Worm (Caenorhabditis elegans) whole organism, early embryonic: Measurements from ENCODE around the gene srh-39.
A peak's percentile ranks its signal among the peaks of the same experiment; 100 is the strongest.

Source experiments
- B0310.2 ChIP-seq: sonication (generic microtip); optimal IDR thresholded peaks from 2 replicates; lab custom pipeline; 2016; ENCODE audit warnings: mild to moderate bottlenecking, missing genetic modification characterization, missing compliant biosample characterization
- F13C5.2 ChIP-seq: sonication (generic microtip); optimal IDR thresholded peaks from 2 replicates; lab custom pipeline; 2017; ENCODE audit warnings: mild to moderate bottlenecking, missing genetic modification characterization, inconsistent platforms, missing compliant biosample characterization
- aly-1 ChIP-seq: sonication (generic microtip); optimal IDR thresholded peaks from 2 replicates; lab custom pipeline; 2016; ENCODE audit warnings: missing genetic modification characterization, missing compliant biosample characterization
- ama-1 ChIP-seq: fragments of 150-350 bp; optimal IDR thresholded peaks from 2 replicates; lab custom pipeline; 2014
- ceh-13 ChIP-seq: fragments of 200-800 bp; sonication (Bioruptor generic); optimal IDR thresholded peaks from 2 replicates; lab custom pipeline; 2018; ENCODE audit warnings: mild to moderate bottlenecking, missing genetic modification characterization, missing compliant biosample characterization
- ceh-36 ChIP-seq: sonication (generic microtip); optimal IDR thresholded peaks from 2 replicates; lab custom pipeline; 2016; ENCODE audit warnings: missing genetic modification characterization, inconsistent platforms, missing compliant biosample characterization
- ets-7 ChIP-seq: sonication (generic microtip); optimal IDR thresholded peaks from 2 replicates; lab custom pipeline; 2016; ENCODE audit warnings: missing genotype, missing genetic modification characterization, missing compliant biosample characterization
- flt-1 ChIP-seq: fragments of 200-800 bp; sonication (Bioruptor generic); IDR thresholded peaks from 2 replicates; pipeline ENCODE4 v1.3.6; 2022; ENCODE audit warnings: missing genetic modification characterization, missing compliant biosample characterization
- hmbx-1 ChIP-seq: sonication (generic microtip); optimal IDR thresholded peaks from 2 replicates; lab custom pipeline; 2016; ENCODE audit warnings: mild to moderate bottlenecking, missing genetic modification characterization, missing compliant biosample characterization
- hmg-4 ChIP-seq: fragments of 200-800 bp; sonication (Bioruptor generic); optimal IDR thresholded peaks from 2 replicates; lab custom pipeline; 2018; ENCODE audit warnings: mild to moderate bottlenecking, missing genetic modification characterization, missing compliant biosample characterization
- hnd-1 ChIP-seq: sonication (generic microtip); optimal IDR thresholded peaks from 2 replicates; lab custom pipeline; 2016; ENCODE audit warnings: missing genetic modification characterization, missing compliant biosample characterization
- pes-1 ChIP-seq: fragments of 200-800 bp; sonication (Bioruptor generic); IDR thresholded peaks from 2 replicates; pipeline ENCODE4 v1.3.6; 2022; ENCODE audit warnings: missing genetic modification reagents, missing genetic modification characterization, missing compliant biosample characterization
- scrt-1 ChIP-seq: fragments of 200-800 bp; sonication (Bioruptor generic); IDR thresholded peaks from 2 replicates; pipeline ENCODE4 v1.3.6; 2022; ENCODE audit warnings: missing genetic modification characterization, missing compliant biosample characterization
- sea-1 ChIP-seq: fragments of 200-800 bp; sonication (Bioruptor generic); conservative IDR thresholded peaks from 2 replicates; pipeline ENCODE4 v1.3.6; 2022; ENCODE audit warnings: missing genetic modification characterization, missing compliant biosample characterization
- tbx-11 ChIP-seq: fragments of 200-800 bp; sonication (Bioruptor generic); IDR thresholded peaks from 2 replicates; pipeline ENCODE4 v1.3.6; 2022; ENCODE audit warnings: missing genetic modification characterization, missing compliant biosample characterization
- tbx-37 ChIP-seq: fragments of 200-800 bp; sonication (Bioruptor generic); conservative IDR thresholded peaks from 2 replicates; pipeline ENCODE4 v1.3.6; 2022; ENCODE audit warnings: missing genetic modification reagents, missing genetic modification characterization, missing compliant biosample characterization
- tra-4 ChIP-seq: sonication (generic microtip); optimal IDR thresholded peaks from 2 replicates; lab custom pipeline; 2017; ENCODE audit warnings: missing genetic modification characterization, missing compliant biosample characterization

Gene srh-39

DNA sequence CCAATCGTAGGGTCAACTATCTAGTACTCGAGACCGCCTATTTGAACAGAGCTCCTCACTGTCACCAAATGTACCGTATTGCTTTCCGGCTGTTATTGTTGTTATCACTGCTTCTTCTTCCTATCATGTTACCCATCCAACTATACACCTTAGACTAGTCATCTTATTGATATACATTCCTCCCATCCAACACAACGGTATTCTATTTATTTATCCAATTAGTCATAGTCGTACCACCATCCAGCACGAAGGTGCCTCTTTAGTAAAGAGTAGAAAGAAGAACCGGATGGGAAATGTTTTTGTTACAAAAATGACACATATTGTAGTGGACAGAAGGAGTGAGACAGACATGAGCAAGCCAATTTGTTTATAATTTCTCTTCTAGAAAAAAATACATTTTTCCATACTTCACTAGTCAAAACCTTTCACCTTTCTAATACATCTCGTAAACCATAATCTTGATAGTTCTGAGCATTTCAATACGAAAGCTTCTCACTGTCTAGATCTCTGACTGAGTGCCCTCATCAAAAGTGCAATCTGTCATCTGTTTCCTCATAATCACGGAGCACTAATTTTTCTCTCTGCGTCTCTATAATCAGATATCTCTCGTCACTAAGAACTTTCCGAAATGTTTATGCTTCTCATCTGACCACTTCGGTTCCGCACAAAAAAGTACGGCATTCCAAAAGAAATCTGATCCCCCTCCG, 45.0 kb upstream of the srh-39 start:
- TF ChIP-seq tra-4 (tag; lab: Kevin White, UChicago) (no peak), F13C5.2 (no peak), pes-1 (GFP tag; lab: Robert Waterston, UW) (no peak), ceh-36 (tag; lab: Kevin White, UChicago) (no peak), hmg-4 (GFP tag; lab: Kevin White, UChicago) (no peak)

DNA sequence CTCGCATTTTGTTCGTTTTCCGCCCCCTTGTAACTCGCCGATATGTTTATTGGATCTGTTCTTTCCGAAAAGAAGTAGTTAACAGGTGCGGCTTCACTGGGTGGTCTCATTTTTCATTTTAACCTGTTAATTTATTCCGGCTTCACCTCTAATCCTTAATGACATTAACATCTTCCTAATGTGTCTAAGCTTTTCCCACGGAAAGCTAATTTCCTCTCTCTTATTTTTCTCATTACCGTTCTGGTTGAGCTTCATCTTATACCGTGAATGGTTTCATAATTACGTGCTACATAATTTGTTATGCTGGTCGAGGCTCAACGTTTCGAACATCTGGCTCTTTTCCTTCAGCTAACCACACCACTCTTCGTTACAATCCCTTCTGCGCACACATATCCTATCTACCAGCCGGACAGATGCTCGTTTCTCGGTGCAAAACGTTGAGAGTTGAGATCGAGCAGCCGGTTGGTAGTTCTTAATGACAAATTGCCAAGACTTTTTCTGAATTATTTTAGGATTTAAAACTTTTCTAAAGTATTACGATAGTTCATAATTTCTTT, 44.1 kb upstream of the srh-39 start:
- TF ChIP-seq pes-1 (GFP tag; lab: Robert Waterston, UW) = no peak
- TF ChIP-seq aly-1 (tag; lab: Kevin White, UChicago) = no peak
- no peak for TF ChIP-seq sea-1 (GFP tag; lab: Robert Waterston, UW)
- TF ChIP-seq hmbx-1 (tag; lab: Kevin White, UChicago) = no peak
- peak; percentile 3 for TF ChIP-seq tra-4 (tag; lab: Kevin White, UChicago)
- TF ChIP-seq ama-1 (lab: Kevin White, UChicago) = no peak
- peak; percentile 58 for TF ChIP-seq hmg-4 (GFP tag; lab: Kevin White, UChicago)
- TF ChIP-seq B0310.2 (tag; lab: Kevin White, UChicago) = no peak
- TF ChIP-seq ceh-36 (tag; lab: Kevin White, UChicago) = peak; percentile 4
- no peak for TF ChIP-seq F13C5.2
- no peak for TF ChIP-seq hnd-1
- no peak for TF ChIP-seq scrt-1 (GFP tag; lab: Robert Waterston, UW)

DNA sequence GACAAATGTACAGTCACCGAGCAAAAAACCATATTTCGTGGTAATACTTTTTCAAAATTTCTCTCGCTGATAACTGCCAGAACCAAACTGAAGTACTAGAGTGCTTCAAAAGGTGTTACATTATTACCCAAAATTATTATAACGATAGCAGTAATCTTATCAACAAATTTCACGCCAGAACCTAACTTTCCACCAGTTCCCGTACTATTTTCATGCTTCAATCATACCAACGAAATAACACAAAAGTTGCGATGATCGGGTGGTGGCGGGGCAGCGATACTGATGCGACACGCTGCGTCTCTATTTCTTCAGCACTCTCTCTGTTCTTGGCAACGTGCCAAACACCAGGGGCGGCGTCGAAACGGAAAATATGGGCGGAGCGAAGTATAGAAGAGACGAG, 43.6 kb upstream of the srh-39 start:
- TF ChIP-seq ets-7 (tag; lab: Kevin White, UChicago) (no peak), ceh-36 (tag; lab: Kevin White, UChicago) (no peak), flt-1 (GFP tag; lab: Robert Waterston, UW) (no peak), aly-1 (tag; lab: Kevin White, UChicago) (no peak), tbx-11 (no peak), scrt-1 (GFP tag; lab: Robert Waterston, UW) (no peak)

DNA sequence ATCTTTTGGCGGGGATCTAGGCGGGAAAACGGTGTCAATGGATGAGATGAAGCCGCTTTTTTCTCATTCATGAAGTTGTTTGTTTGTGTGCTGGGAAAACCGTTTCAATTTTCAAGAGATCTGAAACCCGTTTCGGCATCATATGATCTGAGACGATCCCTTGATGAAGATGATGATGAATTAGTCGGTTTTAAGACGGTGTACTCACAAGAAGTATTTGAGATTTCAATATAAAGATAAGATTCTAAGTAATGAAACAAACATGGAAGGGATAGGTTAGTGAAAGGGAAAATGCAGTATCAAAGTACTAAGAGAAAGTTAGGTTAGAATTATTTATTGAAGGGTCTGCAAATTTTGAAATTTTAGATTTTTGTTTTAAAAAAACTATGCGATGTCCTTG, 42.8 kb upstream of the srh-39 start:
- TF ChIP-seq ama-1 (lab: Kevin White, UChicago) = no peak
- TF ChIP-seq ceh-36 (tag; lab: Kevin White, UChicago) = no peak
- TF ChIP-seq tra-4 (tag; lab: Kevin White, UChicago) = no peak
- no peak for TF ChIP-seq aly-1 (tag; lab: Kevin White, UChicago)
- TF ChIP-seq hmbx-1 (tag; lab: Kevin White, UChicago) = no peak

DNA sequence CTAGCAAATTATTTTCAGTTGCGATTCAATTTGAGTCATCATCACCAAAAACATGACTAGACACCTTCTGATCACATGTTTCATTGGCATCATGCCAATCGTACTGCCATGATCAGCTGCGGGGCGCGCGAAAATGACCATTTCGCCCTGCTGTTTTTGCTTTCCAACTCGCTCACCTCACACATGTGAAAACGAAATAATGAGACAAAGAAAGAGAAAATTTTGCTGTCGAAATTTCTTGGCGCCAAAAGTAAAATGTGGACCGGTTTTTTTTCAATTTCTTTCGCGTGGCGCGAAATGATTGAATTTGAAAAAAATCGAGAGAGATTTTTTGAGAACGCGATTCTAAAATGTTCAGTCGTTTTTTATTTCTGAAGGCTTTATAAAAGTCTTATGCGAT, 41.5 kb upstream of the srh-39 start:
- TF ChIP-seq scrt-1 (GFP tag; lab: Robert Waterston, UW) (no peak), tbx-37 (GFP tag; lab: Robert Waterston, UW) (no peak), sea-1 (GFP tag; lab: Robert Waterston, UW) (no peak), hmg-4 (GFP tag; lab: Kevin White, UChicago) (no peak), ets-7 (tag; lab: Kevin White, UChicago) (no peak), ceh-13 (GFP tag; lab: Kevin White, UChicago) (no peak), pes-1 (GFP tag; lab: Robert Waterston, UW) (no peak), ama-1 (lab: Kevin White, UChicago) (no peak)

DNA sequence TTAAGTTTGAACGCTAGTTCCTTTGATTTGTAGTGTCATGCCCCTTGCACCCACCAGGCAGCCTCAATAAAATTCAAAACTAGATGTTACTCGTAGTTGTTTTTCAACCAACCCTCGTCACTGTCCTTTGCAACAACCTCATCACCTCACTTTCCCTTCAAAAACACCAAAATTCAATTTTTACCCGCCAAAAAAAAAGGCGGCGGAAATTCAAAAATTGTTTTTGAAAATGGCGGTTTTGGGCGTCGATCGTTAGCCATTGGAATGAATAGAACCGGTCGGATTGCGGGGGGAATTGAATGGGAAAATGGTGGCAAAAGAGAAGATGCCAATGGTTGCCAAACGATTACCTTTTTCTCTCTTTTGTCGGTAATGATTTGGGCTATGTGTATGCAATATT, 40.7 kb upstream of the srh-39 start:
- no peak for TF ChIP-seq hmg-4 (GFP tag; lab: Kevin White, UChicago)
- TF ChIP-seq scrt-1 (GFP tag; lab: Robert Waterston, UW) = no peak
- no peak for TF ChIP-seq pes-1 (GFP tag; lab: Robert Waterston, UW)
- no peak for TF ChIP-seq tbx-11
- no peak for TF ChIP-seq tra-4 (tag; lab: Kevin White, UChicago)
- TF ChIP-seq ceh-36 (tag; lab: Kevin White, UChicago) = no peak
- TF ChIP-seq hnd-1 = no peak
- no peak for TF ChIP-seq B0310.2 (tag; lab: Kevin White, UChicago)
- no peak for TF ChIP-seq ets-7 (tag; lab: Kevin White, UChicago)
- no peak for TF ChIP-seq sea-1 (GFP tag; lab: Robert Waterston, UW)
- TF ChIP-seq flt-1 (GFP tag; lab: Robert Waterston, UW) = no peak
- no peak for TF ChIP-seq ama-1 (lab: Kevin White, UChicago)

DNA sequence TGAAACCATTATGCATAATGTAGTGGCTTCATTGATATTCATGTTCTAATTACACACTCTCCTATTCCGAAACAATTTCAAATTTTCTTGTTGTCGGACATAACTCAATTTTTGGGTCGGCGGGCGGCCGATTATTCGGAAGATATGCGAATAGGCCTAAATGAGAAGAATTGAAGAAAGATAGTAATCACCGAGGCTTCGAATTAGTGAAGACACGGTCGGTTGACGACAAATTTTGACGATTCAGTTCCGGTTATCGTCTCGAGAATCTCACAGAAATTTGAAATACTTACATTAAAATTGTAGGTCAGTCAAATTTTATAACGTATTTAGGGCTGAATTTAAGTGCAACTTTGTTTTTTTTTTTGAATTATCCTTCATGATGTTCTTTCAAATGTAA, 37.8 kb upstream of the srh-39 start:
- no peak for TF ChIP-seq tra-4 (tag; lab: Kevin White, UChicago)
- TF ChIP-seq hmbx-1 (tag; lab: Kevin White, UChicago) = no peak
- TF ChIP-seq sea-1 (GFP tag; lab: Robert Waterston, UW) = no peak
- no peak for TF ChIP-seq aly-1 (tag; lab: Kevin White, UChicago)
- TF ChIP-seq ama-1 (lab: Kevin White, UChicago) = no peak
- no peak for TF ChIP-seq B0310.2 (tag; lab: Kevin White, UChicago)
- no peak for TF ChIP-seq ceh-13 (GFP tag; lab: Kevin White, UChicago)
- no peak for TF ChIP-seq tbx-37 (GFP tag; lab: Robert Waterston, UW)
- TF ChIP-seq scrt-1 (GFP tag; lab: Robert Waterston, UW) = no peak
- no peak for TF ChIP-seq tbx-11
- no peak for TF ChIP-seq hnd-1
- TF ChIP-seq pes-1 (GFP tag; lab: Robert Waterston, UW) = no peak
- TF ChIP-seq ets-7 (tag; lab: Kevin White, UChicago) = no peak
- no peak for TF ChIP-seq ceh-36 (tag; lab: Kevin White, UChicago)
- TF ChIP-seq flt-1 (GFP tag; lab: Robert Waterston, UW) = no peak
- TF ChIP-seq hmg-4 (GFP tag; lab: Kevin White, UChicago) = no peak
